Worm (Caenorhabditis elegans) whole organism, young adult: ENCODE measurements around the gene ZK1248.11.
A peak's percentile ranks its signal among the peaks of the same experiment; 100 is the strongest.
"Not testable (repeated sequence)": the region's sequence is repeated elsewhere in the genome, so short reads cannot be mapped to it uniquely, and the experiment has no call there.

Experiments
- B0019.2 ChIP-seq: fragments of 200-800 bp; sonication (Bioruptor generic); conservative IDR thresholded peaks from 2 replicates; pipeline ENCODE4 v1.3.6; 2022; ENCODE audit warnings: missing genetic modification reagents, missing genetic modification characterization, missing compliant biosample characterization
- C06A6.2 ChIP-seq: fragments of 200-800 bp; sonication (Bioruptor generic); conservative IDR thresholded peaks from 2 replicates; pipeline ENCODE4 v1.3.6; 2022; ENCODE audit warnings: missing genetic modification characterization, missing compliant biosample characterization
- C17E4.6 ChIP-seq: fragments of 200-800 bp; sonication (Bioruptor generic); IDR thresholded peaks from 2 replicates; pipeline ENCODE4 v1.3.6; 2022; ENCODE audit warnings: missing genetic modification reagents, missing genetic modification characterization, missing compliant biosample characterization
- F52B5.7 ChIP-seq: sonication (generic microtip); optimal IDR thresholded peaks from 2 replicates; lab custom pipeline; 2016; ENCODE audit warnings: mild to moderate bottlenecking, missing genetic modification characterization, missing compliant biosample characterization
- F57A8.1 ChIP-seq: fragments of 200-800 bp; sonication (Bioruptor generic); optimal IDR thresholded peaks from 2 replicates; lab custom pipeline; 2018; ENCODE audit warnings: mild to moderate bottlenecking, missing genetic modification characterization, moderate library complexity, missing compliant biosample characterization
- F57C9.4 ChIP-seq: sonication (generic microtip); optimal IDR thresholded peaks from 2 replicates; lab custom pipeline; 2017; ENCODE audit warnings: mild to moderate bottlenecking, missing genetic modification characterization, missing compliant biosample characterization
- K12H6.12 ChIP-seq: fragments of 200-800 bp; sonication (Bioruptor generic); optimal IDR thresholded peaks from 2 replicates; lab custom pipeline; 2018; ENCODE audit warnings: mild to moderate bottlenecking, missing genetic modification characterization, missing compliant biosample characterization
- Y56A3A.18 ChIP-seq: fragments of 200-800 bp; sonication (Bioruptor generic); IDR thresholded peaks from 2 replicates; pipeline ENCODE4 v1.3.6; 2022; ENCODE audit warnings: missing genetic modification reagents, missing genetic modification characterization, missing compliant biosample characterization
- akir-1 ChIP-seq: fragments of 200-800 bp; sonication (Bioruptor generic); optimal IDR thresholded peaks from 2 replicates; lab custom pipeline; 2018; ENCODE audit warnings: mild to moderate bottlenecking, missing genetic modification characterization, moderate library complexity, missing compliant biosample characterization
- atf-7 ChIP-seq: sonication (generic microtip); optimal IDR thresholded peaks from 2 replicates; lab custom pipeline; 2017; ENCODE audit warnings: mild to moderate bottlenecking, missing genetic modification characterization, missing compliant biosample characterization
- attf-6 ChIP-seq: fragments of 200-800 bp; sonication (Bioruptor generic); IDR thresholded peaks from 2 replicates; pipeline ENCODE4 v1.3.6; 2022; ENCODE audit warnings: missing genetic modification reagents, missing genetic modification characterization, missing compliant biosample characterization
- bed-1 ChIP-seq: fragments of 200-800 bp; sonication (Bioruptor generic); IDR thresholded peaks from 2 replicates; pipeline ENCODE4 v1.3.6; 2022; ENCODE audit warnings: missing genetic modification reagents, missing genetic modification characterization, missing compliant biosample characterization
- bed-2 ChIP-seq: fragments of 200-800 bp; sonication (Bioruptor generic); IDR thresholded peaks from 2 replicates; pipeline ENCODE4 v1.3.6; 2022; ENCODE audit warnings: missing genetic modification reagents, missing genetic modification characterization, missing compliant biosample characterization
- cebp-1 ChIP-seq, 2 experiments: fragments of 200-800 bp in 1 of 2; sonication (Bioruptor generic) in 1 of 2; sonication (generic microtip) in 1 of 2; IDR thresholded peaks in 1 of 2; optimal IDR thresholded peaks in 1 of 2; 2 replicates each; pipeline versions ENCODE4 v1.3.6 to Lab custom; 2017 to 2022; ENCODE audit warnings: missing compliant biosample characterization in 2 of 2, missing genetic modification characterization in 2 of 2, mild to moderate bottlenecking in 1 of 2, missing genetic modification reagents in 1 of 2, moderate library complexity in 1 of 2
- cebp-2 ChIP-seq: fragments of 200-800 bp; sonication (Bioruptor generic); IDR thresholded peaks from 2 replicates; pipeline ENCODE4 v1.3.6; 2022; ENCODE audit warnings: missing genetic modification characterization, missing compliant biosample characterization
- ceh-40 ChIP-seq: fragments of 200-800 bp; sonication (Bioruptor generic); IDR thresholded peaks from 2 replicates; pipeline ENCODE4 v1.3.6; 2022; ENCODE audit warnings: missing genetic modification characterization, missing compliant biosample characterization
- dox-1 ChIP-seq: fragments of 200-800 bp; sonication (Bioruptor generic); IDR thresholded peaks from 2 replicates; pipeline ENCODE4 v1.3.6; 2022; ENCODE audit warnings: missing genetic modification reagents, missing genetic modification characterization, missing compliant biosample characterization
- dpl-1 ChIP-seq: fragments of 150-350 bp; optimal IDR thresholded peaks from 2 replicates; lab custom pipeline; 2014; ENCODE audit warnings: missing biosample characterization, missing genetic modification reagents, missing genetic modification characterization
- egl-44 ChIP-seq: fragments of 200-800 bp; sonication (Bioruptor generic); IDR thresholded peaks from 2 replicates; pipeline ENCODE4 v1.3.6; 2022; ENCODE audit warnings: missing genetic modification reagents, missing genetic modification characterization, missing compliant biosample characterization
- egrh-3 ChIP-seq: fragments of 200-800 bp; sonication (Bioruptor generic); IDR thresholded peaks from 2 replicates; pipeline ENCODE4 v1.3.6; 2022; ENCODE audit warnings: missing genetic modification reagents, missing genetic modification characterization, missing compliant biosample characterization
- ekl-4 ChIP-seq: fragments of 200-800 bp; sonication (Bioruptor generic); IDR thresholded peaks from 2 replicates; pipeline ENCODE4 v1.3.6; 2022; ENCODE audit warnings: missing genetic modification reagents, missing genetic modification characterization, missing compliant biosample characterization
- ets-4 ChIP-seq: fragments of 200-800 bp; sonication (Bioruptor generic); optimal IDR thresholded peaks from 2 replicates; lab custom pipeline; 2018; ENCODE audit warnings: mild to moderate bottlenecking, missing genetic modification characterization, missing compliant biosample characterization
- hlh-12 ChIP-seq: sonication (generic microtip); optimal IDR thresholded peaks from 2 replicates; lab custom pipeline; 2016; ENCODE audit warnings: missing genetic modification characterization, missing compliant biosample characterization
- hlh-26 ChIP-seq: fragments of 200-800 bp; sonication (Bioruptor generic); conservative IDR thresholded peaks from 2 replicates; pipeline ENCODE4 v1.3.6; 2022; ENCODE audit warnings: missing genetic modification reagents, missing genetic modification characterization, missing compliant biosample characterization
- hrde-1 ChIP-seq: sonication (generic microtip); optimal IDR thresholded peaks from 2 replicates; lab custom pipeline; 2016; ENCODE audit warnings: missing genetic modification characterization, mild to moderate bottlenecking, missing compliant biosample characterization, moderate library complexity, missing genotype, missing genetic modification reagents, borderline replicate concordance
- let-607 ChIP-seq, 2 experiments: fragments of 200-800 bp in 1 of 2; sonication (Bioruptor generic) in 1 of 2; sonication (generic microtip) in 1 of 2; optimal IDR thresholded peaks; 2 replicates each; lab custom pipeline; 2016 to 2018; ENCODE audit warnings: mild to moderate bottlenecking in 2 of 2, missing compliant biosample characterization in 2 of 2, missing genetic modification characterization in 2 of 2, moderate library complexity in 2 of 2, missing genotype in 1 of 2
- lsy-27 ChIP-seq: sonication (generic microtip); optimal IDR thresholded peaks from 2 replicates; lab custom pipeline; 2017; ENCODE audit warnings: missing genetic modification characterization, mild to moderate bottlenecking, missing compliant biosample characterization, antibody characterized with exemption, missing genotype, borderline replicate concordance; ENCODE audit not compliant: insufficient read depth
- mes-4 ChIP-seq: sonication (generic microtip); optimal IDR thresholded peaks from 2 replicates; lab custom pipeline; 2016; ENCODE audit warnings: missing genotype, missing genetic modification characterization, missing compliant biosample characterization
- nfya-1 ChIP-seq: sonication (generic microtip); optimal IDR thresholded peaks from 2 replicates; lab custom pipeline; 2017; ENCODE audit warnings: antibody characterized with exemption, missing compliant biosample characterization, missing genetic modification characterization, borderline replicate concordance; ENCODE audit not compliant: insufficient read depth
- nfyb-1 ChIP-seq: fragments of 200-800 bp; sonication (Bioruptor generic); IDR thresholded peaks from 2 replicates; pipeline ENCODE4 v1.3.6; 2022; ENCODE audit warnings: missing genetic modification reagents, missing genetic modification characterization, missing compliant biosample characterization
- nhr-80 ChIP-seq: sonication (generic microtip); optimal IDR thresholded peaks from 2 replicates; lab custom pipeline; 2016; ENCODE audit warnings: missing genetic modification characterization, missing compliant biosample characterization
- pbrm-1 ChIP-seq: fragments of 200-800 bp; sonication (Bioruptor generic); IDR thresholded peaks from 2 replicates; pipeline ENCODE4 v1.3.6; 2022; ENCODE audit warnings: missing genetic modification reagents, missing genetic modification characterization, missing compliant biosample characterization
- sdz-38 ChIP-seq: sonication (generic microtip); optimal IDR thresholded peaks from 2 replicates; lab custom pipeline; 2016; ENCODE audit warnings: missing genotype, missing genetic modification characterization, missing compliant biosample characterization
- somi-1 ChIP-seq: fragments of 200-800 bp; sonication (Bioruptor generic); optimal IDR thresholded peaks from 2 replicates; lab custom pipeline; 2018; ENCODE audit warnings: mild to moderate bottlenecking, missing genetic modification characterization, missing compliant biosample characterization
- zfh-2 ChIP-seq: fragments of 200-800 bp; sonication (Bioruptor generic); conservative IDR thresholded peaks from 2 replicates; pipeline ENCODE4 v1.3.6; 2022; ENCODE audit warnings: missing genetic modification reagents, missing genetic modification characterization, missing compliant biosample characterization
- ztf-6 ChIP-seq: fragments of 200-800 bp; sonication (Bioruptor generic); IDR thresholded peaks from 2 replicates; pipeline ENCODE4 v1.3.6; 2022; ENCODE audit warnings: missing genetic modification reagents, missing genetic modification characterization, missing compliant biosample characterization

ZK1248.11 gene

ce11 chrII:5815382-5815781, 13.0 kb downstream of the ZK1248.11 start, which contains the start of gene wago-5:
Gene wago-5 (minus strand): TSS chrII:5815482.
- TF ChIP-seq pbrm-1 (GFP tag; lab: Robert Waterston, UW); dpl-1; Y56A3A.18: not testable (repeated sequence)

- no peak for TF ChIP-seq hlh-12 (tag; lab: Kevin White, UChicago)
- TF ChIP-seq, all 124 proteins: peak for 0
Measured at ce11 chrII:5810230-5810629, 18.2 kb downstream of the ZK1248.11 start, which contains the start of the genes msp-64 and ZK1248.5. Gene msp-64 (minus strand): TSS chrII:5810330. Gene ZK1248.5 (plus strand): TSS chrII:5810514.

- TF ChIP-seq nfyb-1 (GFP tag; lab: Robert Waterston, UW) (0 out of 2 replicates have a peak, but pooled peaks have one; percentile 13), dox-1 (GFP tag; lab: Robert Waterston, UW) (peak; percentile 33; the same call in 1 of the 2 replicates), nhr-80 (tag; lab: Kevin White, UChicago) (peak; percentile 92), hrde-1 (tag; lab: Kevin White, UChicago) (no peak)
Measured at ce11 chrII:5806563-5806962, 21.8 kb downstream of the ZK1248.11 start.

ce11 chrII:5805303-5805702, 23.1 kb downstream of the ZK1248.11 start, which contains the start of gene K05F1.10:
Gene K05F1.10 (minus strand): TSS chrII:5805473.
- TF ChIP-seq cebp-1 (GFP tag; IDR thresholded peaks at IDR 0.05; lab: Robert Waterston, UW), result no peak
- TF ChIP-seq cebp-1 (tag; optimal IDR thresholded peaks at IDR 0.05; lab: Kevin White, UChicago), result peak; percentile 42
- TF ChIP-seq nhr-80 (tag; lab: Kevin White, UChicago), result peak; percentile 34
- TF ChIP-seq egrh-3 (GFP tag; lab: Robert Waterston, UW), result no peak
- TF ChIP-seq nfya-1 (tag; lab: Kevin White, UChicago), result no peak

- TF ChIP-seq cebp-2 (GFP tag; lab: Robert Waterston, UW), result no peak
- no peak for TF ChIP-seq ceh-40 (GFP tag; lab: Robert Waterston, UW)
- no peak for TF ChIP-seq egl-44 (GFP tag; lab: Robert Waterston, UW)
- no peak for TF ChIP-seq F52B5.7 (tag; lab: Kevin White, UChicago)
- TF ChIP-seq ekl-4, result no peak
- TF ChIP-seq C06A6.2 (GFP tag; lab: Robert Waterston, UW), result no peak
- TF ChIP-seq C17E4.6 (GFP tag; lab: Robert Waterston, UW), result no peak
- no peak for TF ChIP-seq mes-4 (tag; lab: Kevin White, UChicago)
- TF ChIP-seq B0019.2 (GFP tag; lab: Robert Waterston, UW), result no peak
- no peak for TF ChIP-seq F57C9.4 (tag; lab: Kevin White, UChicago)
- no peak for TF ChIP-seq bed-1 (GFP tag; lab: Robert Waterston, UW)
- TF ChIP-seq akir-1 (GFP tag; lab: Kevin White, UChicago), result no peak
Measured at ce11 chrII:5804288-5804687, 24.1 kb downstream of the ZK1248.11 start.

- TF ChIP-seq sdz-38 (tag; lab: Kevin White, UChicago), result no peak
- TF ChIP-seq bed-2 (GFP tag; lab: Robert Waterston, UW), result no peak
- no peak for TF ChIP-seq atf-7 (tag; lab: Kevin White, UChicago)
- no peak for TF ChIP-seq K12H6.12 (tag; lab: Kevin White, UChicago)
- TF ChIP-seq mes-4 (tag; lab: Kevin White, UChicago), result no peak
- no peak for TF ChIP-seq lsy-27
- TF ChIP-seq zfh-2 (GFP tag; lab: Robert Waterston, UW), result no peak
- TF ChIP-seq hlh-26, result no peak
- TF ChIP-seq let-607 (tag; optimal IDR thresholded peaks at IDR 0.05; lab: Kevin White, UChicago), result no peak
- no peak for TF ChIP-seq F57A8.1
- TF ChIP-seq ets-4 (GFP tag; lab: Kevin White, UChicago), result no peak
- TF ChIP-seq somi-1 (GFP tag; lab: Kevin White, UChicago), result no peak
- TF ChIP-seq attf-6 (GFP tag; lab: Robert Waterston, UW), result no peak
- TF ChIP-seq cebp-1 (GFP tag; IDR thresholded peaks at IDR 0.05; lab: Robert Waterston, UW), result no peak
- TF ChIP-seq cebp-1 (tag; optimal IDR thresholded peaks at IDR 0.05; lab: Kevin White, UChicago), result no peak
- no peak for TF ChIP-seq ztf-6
Measured at ce11 chrII:5801075-5801474, 27.3 kb downstream of the ZK1248.11 start, which contains the start of the genes K05F1.9 and K05F1.1. Gene K05F1.9 (minus strand): TSS chrII:5801175. Gene K05F1.1 (plus strand): TSS chrII:5801382.
